Worm (Caenorhabditis elegans) whole organism, late embryonic: ENCODE data around the gene ccd-5.

Experiments
- ama-1 ChIP-seq: fragments of 150-350 bp; optimal IDR thresholded peaks from 2 replicates; lab custom pipeline; 2014
- ceh-22 ChIP-seq: sonication (generic microtip); optimal IDR thresholded peaks from 2 replicates; lab custom pipeline; 2017; ENCODE audit warnings: missing biosample characterization, missing genetic modification characterization
- hlh-15 ChIP-seq: sonication (generic microtip); optimal IDR thresholded peaks from 2 replicates; lab custom pipeline; 2016; ENCODE audit warnings: missing genetic modification characterization, missing compliant biosample characterization
- sdc-2 ChIP-seq: sonication (generic microtip); optimal IDR thresholded peaks from 2 replicates; lab custom pipeline; 2016; ENCODE audit warnings: missing genotype, missing genetic modification characterization, missing compliant biosample characterization

DNA sequence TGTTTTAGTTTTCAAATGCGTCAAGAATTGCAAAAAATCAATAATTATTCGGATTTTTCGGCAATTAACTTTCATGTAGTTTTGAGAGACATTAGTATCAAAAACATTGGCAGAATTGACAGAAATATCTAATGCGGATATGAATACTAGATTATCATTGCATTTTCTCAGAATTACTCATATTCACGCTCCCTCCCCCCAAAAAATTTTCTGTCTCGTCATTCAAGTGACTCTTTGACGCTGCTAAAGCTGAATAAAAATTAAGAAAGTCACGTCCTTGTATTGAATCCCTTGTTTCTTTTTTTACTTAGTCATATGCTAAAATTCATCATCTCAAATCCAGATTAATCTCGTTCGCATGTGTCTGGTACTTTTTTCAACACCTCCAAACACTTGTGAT lies 24.2 kb upstream of the ccd-5 start:
- TF ChIP-seq sdc-2 (tag; lab: Kevin White, UChicago) (no peak), ceh-22 (tag; lab: Kevin White, UChicago) (no peak), ama-1 (lab: Kevin White, UChicago) (no peak), hlh-15 (tag; lab: Kevin White, UChicago) (no peak)
